Fruit fly (Drosophila melanogaster) whole organism: ENCODE data around the gene Abl.

ENCODE experiments used
- Dll ChIP-seq: fragments of >200 bp; optimal IDR thresholded peaks from 2 replicates; lab custom pipeline; 2017
- EcR ChIP-seq, 2 experiments: fragments of >200 bp; optimal IDR thresholded peaks; 2 replicates each; lab custom pipeline; 2017; ENCODE audit warnings: missing biosample characterization in 2 of 2, missing genetic modification characterization in 2 of 2, missing genetic modification reagents in 2 of 2
- psq ChIP-seq: fragments of >200 bp; optimal IDR thresholded peaks from 2 replicates; lab custom pipeline; 2017
- usp ChIP-seq: fragments of >200 bp; optimal IDR thresholded peaks from 2 replicates; lab custom pipeline; 2017; ENCODE audit warnings: missing biosample characterization, missing genetic modification characterization, mixed read lengths

DNA sequence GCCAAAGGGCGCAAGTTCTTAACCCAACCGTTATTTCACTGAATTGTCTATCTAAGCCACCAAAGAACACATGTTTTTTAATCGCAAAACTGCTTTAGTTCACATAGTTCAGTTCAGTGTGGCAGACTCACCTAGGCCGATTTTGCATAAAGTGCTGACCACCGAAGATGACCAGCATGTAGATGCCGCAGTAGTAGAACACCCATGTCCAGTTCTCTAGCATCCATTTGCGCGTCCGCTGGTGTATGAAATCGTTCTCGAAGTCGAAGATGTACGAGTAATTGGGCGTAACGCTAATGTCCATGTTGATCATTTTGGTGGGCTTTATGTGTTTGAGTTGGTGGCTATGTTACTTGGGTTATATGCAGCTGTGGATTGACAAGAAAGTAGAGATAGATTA, 11.4 kb upstream of the Abl start:
- TF ChIP-seq psq (lab: Kevin White, UChicago) (no peak), usp (GFP tag; lab: Kevin White, UChicago) (no peak), Dll (no peak), EcR (GFP tag; optimal IDR thresholded peaks at IDR 0.05; lab: Kevin White, UChicago) (no peak)
